Worm (Caenorhabditis elegans) whole organism, L1 larva: ENCODE data around the gene dnj-3.

Experiments used
- aly-2 ChIP-seq: fragments of 150-350 bp; optimal IDR thresholded peaks from 2 replicates; lab custom pipeline; 2014; ENCODE audit warnings: missing biosample characterization, missing genetic modification characterization
- ama-1 ChIP-seq: fragments of 150-350 bp; optimal IDR thresholded peaks from 2 replicates; lab custom pipeline; 2014
- efl-1 ChIP-seq, 4 experiments: fragments of 150-350 bp; optimal IDR thresholded peaks in 3 of 4; peaks in 1 of 4; 1 replicate in 1 of 4; 2 replicates in 3 of 4; lab custom pipeline; 2014; ENCODE audit warnings: missing biosample characterization in 2 of 4, missing genetic modification characterization in 2 of 4, missing genetic modification reagents in 2 of 4
- ets-5 ChIP-seq: fragments of 200-800 bp; sonication (Bioruptor generic); IDR thresholded peaks from 2 replicates; pipeline ENCODE4 v1.3.6; 2022; ENCODE audit warnings: missing genetic modification characterization, missing compliant biosample characterization
- mdl-1 ChIP-seq, 2 experiments: fragments of 150-350 bp; optimal IDR thresholded peaks; 2 replicates each; lab custom pipeline; 2014 to 2017; ENCODE audit warnings: missing biosample characterization in 2 of 2, missing genetic modification characterization in 2 of 2, inconsistent platforms in 1 of 2
- mef-2 ChIP-seq: fragments of 150-350 bp; optimal IDR thresholded peaks from 2 replicates; lab custom pipeline; 2014; ENCODE audit warnings: missing biosample characterization, missing genetic modification characterization
- mep-1 ChIP-seq: fragments of 150-350 bp; optimal IDR thresholded peaks from 2 replicates; lab custom pipeline; 2014; ENCODE audit warnings: missing biosample characterization, missing genetic modification characterization
- nhr-76 ChIP-seq: sonication (generic microtip); optimal IDR thresholded peaks from 2 replicates; lab custom pipeline; 2017; ENCODE audit warnings: missing biosample characterization, missing genetic modification characterization
- snpc-4 ChIP-seq: fragments of 150-350 bp; optimal IDR thresholded peaks from 2 replicates; lab custom pipeline; 2014; ENCODE audit warnings: missing biosample characterization, missing genetic modification characterization
- unc-130 ChIP-seq: fragments of 150-350 bp; optimal IDR thresholded peaks from 2 replicates; lab custom pipeline; 2017; ENCODE audit warnings: missing biosample characterization, missing genetic modification characterization, inconsistent platforms
- unc-30 ChIP-seq: sonication (generic microtip); optimal IDR thresholded peaks from 2 replicates; lab custom pipeline; 2017; ENCODE audit warnings: missing biosample characterization, missing genetic modification characterization
- unc-62 ChIP-seq: fragments of 150-350 bp; optimal IDR thresholded peaks from 2 replicates; lab custom pipeline; 2014; ENCODE audit warnings: missing biosample characterization, missing genetic modification reagents, missing genetic modification characterization
- zag-1 ChIP-seq: fragments of 150-350 bp; optimal IDR thresholded peaks from 2 replicates; lab custom pipeline; 2014; ENCODE audit warnings: missing biosample characterization, missing genetic modification characterization

ce11 chrV:15056346-15056839 is 12.1 kb upstream of the dnj-3 start:
- no peak for TF ChIP-seq unc-62
- no peak for TF ChIP-seq snpc-4 (tag; lab: Kevin White, UChicago)
- TF ChIP-seq unc-130 (tag; lab: Kevin White, UChicago), result no peak
- TF ChIP-seq efl-1 (optimal IDR thresholded peaks at IDR 0.05; lab: Kevin White, UChicago), result no peak
- TF ChIP-seq efl-1 (GFP tag; optimal IDR thresholded peaks at IDR 0.05 in 1 of 2; lab: Kevin White, UChicago), result no peak
- no peak for TF ChIP-seq ama-1 (lab: Kevin White, UChicago)
- TF ChIP-seq ets-5 (GFP tag; lab: Robert Waterston, UW), result no peak
- TF ChIP-seq unc-30 (tag; lab: Kevin White, UChicago), result no peak
- TF ChIP-seq mep-1, result no peak
- no peak for TF ChIP-seq mdl-1 (tag; optimal IDR thresholded peaks at IDR 0.05; lab: Kevin White, UChicago)
- no peak for TF ChIP-seq mef-2 (tag; lab: Kevin White, UChicago)
- no peak for TF ChIP-seq aly-2
- TF ChIP-seq nhr-76 (tag; lab: Kevin White, UChicago), result no peak
- no peak for TF ChIP-seq zag-1 (tag; lab: Kevin White, UChicago)
